Fruit fly (Drosophila melanogaster): Measurements from ENCODE around the gene muc.
A peak's percentile ranks its signal among the peaks of the same experiment; 100 is the strongest.

Gene muc

dm6 chr2L:7433957-7434736 is 7.5 kb downstream of the muc start (continued):
- TF ChIP-seq dimm (GFP tag; IDR thresholded peaks at IDR 0.05) (no peak), Ptx1 (GFP tag; IDR thresholded peaks at IDR 0.05) (peak; percentile 87), wdn (GFP tag; IDR thresholded peaks at IDR 0.05) (peak; percentile 92), CG18599 (GFP tag; optimal IDR thresholded peaks at IDR 0.05) (peak; percentile 88), usp (GFP tag; optimal IDR thresholded peaks at IDR 0.05) (no peak), Camta (GFP tag; optimal IDR thresholded peaks at IDR 0.05) (no peak), row (GFP tag; IDR thresholded peaks at IDR 0.05) (peak; percentile 93), unpg (GFP tag; optimal IDR thresholded peaks at IDR 0.05) (peak; percentile 74), nerfin-2 (GFP tag; IDR thresholded peaks at IDR 0.05; ENCODE audit: partially characterized antibody) (no peak), cas (GFP tag; IDR thresholded peaks at IDR 0.05) (peak; percentile 72), lmd (GFP tag; IDR thresholded peaks at IDR 0.05) (peak; percentile 87), Jarid2 (GFP tag; optimal IDR thresholded peaks at IDR 0.05) (peak; percentile 7), CG2875 (GFP tag; optimal IDR thresholded peaks at IDR 0.05) (peak; percentile 26), HmgD (GFP tag; optimal IDR thresholded peaks at IDR 0.05) (no peak), CG2120 (GFP tag; optimal IDR thresholded peaks at IDR 0.05) (peak; percentile 90), CG13894 (tag; optimal IDR thresholded peaks at IDR 0.05) (peak; percentile 75), Xrp1 (GFP tag; IDR thresholded peaks at IDR 0.05) (peak; percentile 71), rib (GFP tag; IDR thresholded peaks at IDR 0.05) (peak; percentile 88), NK7.1 (GFP tag; optimal IDR thresholded peaks at IDR 0.05) (peak; percentile 30), CG4730 (GFP tag; IDR thresholded peaks at IDR 0.05) (peak; percentile 30; the same call in 1 of the 2 replicates), bsh (GFP tag; optimal IDR thresholded peaks at IDR 0.05) (peak in 1 of 2 experiments; percentile 65), ems (GFP tag; optimal IDR thresholded peaks at IDR 0.05) (peak; percentile 19), trem (tag; optimal IDR thresholded peaks at IDR 0.05) (no peak), BEAF-32 (GFP tag; optimal IDR thresholded peaks at IDR 0.05) (no peak), HmgZ (tag; optimal IDR thresholded peaks at IDR 0.05) (peak; percentile 83), Scr (GFP tag; IDR thresholded peaks at IDR 0.05; ENCODE audit: partially characterized antibody) (no peak), Pdp1 (GFP tag; optimal IDR thresholded peaks at IDR 0.05) (peak; percentile 14 to 31), CG4404 (GFP tag; IDR thresholded peaks at IDR 0.05) (0 out of 2 replicates have a peak, but pooled peaks have one; percentile 24), slp2 (GFP tag; optimal IDR thresholded peaks at IDR 0.05) (no peak), BtbVII (GFP tag; optimal IDR thresholded peaks at IDR 0.05) (peak; percentile 66), jing (GFP tag; optimal IDR thresholded peaks at IDR 0.05) (no peak), GATAe (GFP tag; conservative IDR thresholded peaks at IDR 0.05) (peak; percentile 59; the same call in 1 of the 2 replicates), tx (GFP tag; optimal IDR thresholded peaks at IDR 0.05) (no peak), CG34376 (GFP tag; optimal IDR thresholded peaks at IDR 0.05) (peak; percentile 37), CG7556 (GFP tag; optimal IDR thresholded peaks at IDR 0.05) (peak; percentile 82), ken (GFP tag; IDR thresholded peaks at IDR 0.05) (peak; percentile 44; the same call in 1 of the 3 replicates), Ravus (GFP tag; IDR thresholded peaks at IDR 0.05) (peak; percentile 83), CG11723 (GFP tag; optimal IDR thresholded peaks at IDR 0.05) (peak; percentile 38), CG10565 (GFP tag; optimal IDR thresholded peaks at IDR 0.05) (no peak), Fer2 (tag; optimal IDR thresholded peaks at IDR 0.05) (peak; percentile 23), unc-4 (GFP tag; IDR thresholded peaks at IDR 0.05; ENCODE audit: partially characterized antibody) (no peak), nmo (GFP tag; optimal IDR thresholded peaks at IDR 0.05) (peak; percentile 73), CG31365 (tag; optimal IDR thresholded peaks at IDR 0.05) (no peak), CG5953 (GFP tag; IDR thresholded peaks at IDR 0.05) (peak; percentile 51; the same call in 1 of the 2 replicates), Awh (GFP tag; IDR thresholded peaks at IDR 0.05) (0 out of 2 replicates have a peak, but pooled peaks have one; percentile 35), HLHmδ (GFP tag; optimal IDR thresholded peaks at IDR 0.05) (no peak), CG17186 (GFP tag; optimal IDR thresholded peaks at IDR 0.05) (no peak), CG17385 (GFP tag; optimal IDR thresholded peaks at IDR 0.05) (peak; percentile 79)

All from whole organism, embryonic.